Worm (Caenorhabditis elegans) whole organism, L4 larva: ENCODE data around the gene srt-69.
A peak's percentile ranks its signal among the peaks of the same experiment; 100 is the strongest.

ENCODE experiments used
- pqm-1 ChIP-seq: sonication (generic microtip); optimal IDR thresholded peaks from 2 replicates; lab custom pipeline; 2017; ENCODE audit warnings: missing biosample characterization, missing genetic modification characterization
- snpc-4 ChIP-seq: fragments of 150-350 bp; optimal IDR thresholded peaks from 2 replicates; lab custom pipeline; 2014; ENCODE audit warnings: missing biosample characterization, missing genetic modification characterization

srt-69 gene

ce11 chrV:5223044-5223443 is 42.4 kb downstream of the srt-69 start, which contains the start of gene Y49G5B.1 (continued):
- peak; percentile 6 for TF ChIP-seq pqm-1 (tag; lab: Kevin White, UChicago)
- no peak for TF ChIP-seq snpc-4 (tag; lab: Kevin White, UChicago)
